Fruit fly (Drosophila melanogaster) whole organism, embryonic: ENCODE data around the gene CG13801.

ENCODE experiments used
- CG10147 ChIP-seq: fragments of 200-800 bp; sonication (Bioruptor generic); optimal IDR thresholded peaks from 2 replicates; lab custom pipeline; 2019; ENCODE audit warnings: missing biosample characterization, mild to moderate bottlenecking, missing genetic modification characterization, moderate library complexity
- CG10959 ChIP-seq: fragments of 200-800 bp; sonication (Bioruptor generic); IDR thresholded peaks from 2 replicates; pipeline ENCODE4 v1.3.6; 2022; ENCODE audit warnings: missing biosample characterization, missing genetic modification characterization
- CG10979 ChIP-seq: fragments of 200-800 bp; sonication (Bioruptor generic); optimal IDR thresholded peaks from 2 replicates; lab custom pipeline; 2018; ENCODE audit warnings: missing biosample characterization, mild to moderate bottlenecking, missing genetic modification characterization, moderate library complexity
- CG11085 ChIP-seq: fragments of 200-800 bp; sonication (Bioruptor generic); IDR thresholded peaks from 2 replicates; pipeline ENCODE4 v1.3.6; 2022; ENCODE audit warnings: missing biosample characterization, missing genetic modification characterization
- CG12391 ChIP-seq: fragments of 200-800 bp; sonication (Bioruptor generic); optimal IDR thresholded peaks from 3 replicates; lab custom pipeline; 2018; ENCODE audit warnings: missing biosample characterization, mild to moderate bottlenecking, missing genetic modification characterization, moderate library complexity
- CG14860 ChIP-seq: fragments of 200-800 bp; sonication (Bioruptor generic); IDR thresholded peaks from 3 replicates; pipeline ENCODE4 v1.3.6; 2022; ENCODE audit warnings: missing biosample characterization, missing genetic modification characterization; ENCODE audit not compliant: partially characterized antibody
- CG1603 ChIP-seq: fragments of 200-800 bp; sonication (Bioruptor generic); optimal IDR thresholded peaks from 2 replicates; lab custom pipeline; 2019; ENCODE audit warnings: missing biosample characterization, mild to moderate bottlenecking, missing genetic modification characterization, moderate library complexity
- CG16813 ChIP-seq: fragments of 200-800 bp; sonication (Bioruptor generic); IDR thresholded peaks from 3 replicates; pipeline ENCODE4 v1.3.6; 2022; ENCODE audit warnings: missing biosample characterization, missing genetic modification characterization; ENCODE audit not compliant: partially characterized antibody
- CG16863 ChIP-seq: fragments of 200-800 bp; sonication (Bioruptor generic); optimal IDR thresholded peaks from 3 replicates; lab custom pipeline; 2016; ENCODE audit warnings: missing biosample characterization, missing genetic modification characterization
- CG3407 ChIP-seq: fragments of 200-800 bp; sonication (Bioruptor generic); optimal IDR thresholded peaks from 2 replicates; lab custom pipeline; 2018; ENCODE audit warnings: missing biosample characterization, mild to moderate bottlenecking, missing genetic modification characterization
- CG4282 ChIP-seq: fragments of 200-800 bp; sonication (Bioruptor generic); optimal IDR thresholded peaks from 2 replicates; lab custom pipeline; 2016; ENCODE audit warnings: missing biosample characterization, missing genetic modification characterization
- CG6689 ChIP-seq: fragments of 200-800 bp; sonication (Bioruptor generic); IDR thresholded peaks from 2 replicates; pipeline ENCODE4 v1.3.6; 2022; ENCODE audit warnings: missing biosample characterization, missing genetic modification characterization
- CG6813 ChIP-seq: fragments of 200-800 bp; sonication (Bioruptor generic); optimal IDR thresholded peaks from 2 replicates; lab custom pipeline; 2017; ENCODE audit warnings: missing biosample characterization, missing genetic modification characterization, mild to moderate bottlenecking, moderate library complexity, missing genetic modification reagents
- CG7271 ChIP-seq: fragments of 200-800 bp; sonication (Bioruptor generic); optimal IDR thresholded peaks from 2 replicates; lab custom pipeline; 2018; ENCODE audit warnings: missing biosample characterization, mild to moderate bottlenecking, missing genetic modification characterization, moderate library complexity
- CG8388 ChIP-seq: fragments of 200-800 bp; sonication (Bioruptor generic); optimal IDR thresholded peaks from 2 replicates; lab custom pipeline; 2019; ENCODE audit warnings: missing biosample characterization, mild to moderate bottlenecking, missing genetic modification characterization, moderate library complexity
- CG9932 ChIP-seq: fragments of 200-800 bp; sonication (Bioruptor generic); IDR thresholded peaks from 2 replicates; pipeline ENCODE4 v1.3.6; 2022; ENCODE audit warnings: missing biosample characterization, missing genetic modification characterization
- D ChIP-seq, 2 experiments: fragments of 200-800 bp in 1 of 2; fragments of >200 bp in 1 of 2; sonication (Bioruptor generic) in 1 of 2; optimal IDR thresholded peaks; 2 replicates in 1 of 2; 3 replicates in 1 of 2; lab custom pipeline; 2017; ENCODE audit warnings: mild to moderate bottlenecking in 1 of 2, missing biosample characterization in 1 of 2, missing genetic modification characterization in 1 of 2, missing genetic modification reagents in 1 of 2
- Dip3 ChIP-seq: fragments of 200-800 bp; sonication (Bioruptor generic); optimal IDR thresholded peaks from 3 replicates; lab custom pipeline; 2016; ENCODE audit warnings: missing biosample characterization, missing genetic modification characterization
- Dll ChIP-seq: fragments of 200-800 bp; sonication (Bioruptor generic); IDR thresholded peaks from 4 replicates; pipeline ENCODE4 v1.3.6; 2022; ENCODE audit warnings: missing biosample characterization, missing genetic modification characterization; ENCODE audit not compliant: partially characterized antibody
- Fer3 ChIP-seq: fragments of 200-800 bp; sonication (Bioruptor generic); optimal IDR thresholded peaks from 2 replicates; lab custom pipeline; 2018; ENCODE audit warnings: missing biosample characterization, mild to moderate bottlenecking, missing genetic modification characterization, moderate library complexity
- Hmr ChIP-seq: fragments of 200-800 bp; sonication (Bioruptor generic); optimal IDR thresholded peaks from 3 replicates; lab custom pipeline; 2017; ENCODE audit warnings: mild to moderate bottlenecking, missing biosample characterization, missing genetic modification reagents, missing genetic modification characterization
- Hr51 ChIP-seq, 2 experiments: fragments of 200-800 bp; sonication (Bioruptor generic); optimal IDR thresholded peaks; 2 replicates in 1 of 2; 3 replicates in 1 of 2; lab custom pipeline; 2016 to 2018; ENCODE audit warnings: missing biosample characterization in 2 of 2, missing genetic modification characterization in 2 of 2, mild to moderate bottlenecking in 1 of 2, moderate library complexity in 1 of 2
- Hr78 ChIP-seq, 2 experiments: fragments of 200-800 bp in 1 of 2; fragments of >200 bp in 1 of 2; sonication (Bioruptor generic) in 1 of 2; optimal IDR thresholded peaks; 2 replicates each; lab custom pipeline; 2017 to 2019; ENCODE audit warnings: missing biosample characterization in 2 of 2, missing genetic modification characterization in 2 of 2, mild to moderate bottlenecking in 1 of 2, moderate library complexity in 1 of 2
- NFAT ChIP-seq: fragments of 200-800 bp; sonication (Bioruptor generic); IDR thresholded peaks from 2 replicates; pipeline ENCODE4 v1.3.6; 2022; ENCODE audit warnings: missing biosample characterization, missing genetic modification characterization
- Opbp ChIP-seq: fragments of 200-800 bp; sonication (Bioruptor generic); IDR thresholded peaks from 3 replicates; pipeline ENCODE4 v1.3.6; 2022; ENCODE audit warnings: missing biosample characterization, missing genetic modification characterization; ENCODE audit not compliant: partially characterized antibody
- Rx ChIP-seq: fragments of 200-800 bp; sonication (Bioruptor generic); IDR thresholded peaks from 2 replicates; pipeline ENCODE4 v1.3.6; 2022; ENCODE audit warnings: missing biosample characterization, missing genetic modification characterization
- Sry-β ChIP-seq: fragments of 200-800 bp; sonication (Bioruptor generic); optimal IDR thresholded peaks from 2 replicates; lab custom pipeline; 2018; ENCODE audit warnings: missing biosample characterization, mild to moderate bottlenecking, missing genetic modification characterization, moderate library complexity
- Sry-δ ChIP-seq: fragments of 200-800 bp; sonication (Bioruptor generic); optimal IDR thresholded peaks from 2 replicates; lab custom pipeline; 2016; ENCODE audit warnings: missing biosample characterization, missing genetic modification characterization
- ara ChIP-seq: fragments of 200-800 bp; sonication (Bioruptor generic); IDR thresholded peaks from 2 replicates; pipeline ENCODE4 v1.3.6; 2022; ENCODE audit warnings: missing biosample characterization, missing genetic modification characterization
- ato ChIP-seq: fragments of 200-800 bp; sonication (Bioruptor generic); IDR thresholded peaks from 2 replicates; pipeline ENCODE4 v1.3.6; 2022; ENCODE audit warnings: missing biosample characterization, missing genetic modification characterization; ENCODE audit not compliant: partially characterized antibody
- br ChIP-seq: fragments of >200 bp; optimal IDR thresholded peaks from 2 replicates; lab custom pipeline; 2017
- bsh ChIP-seq, 2 experiments: fragments of 200-800 bp; sonication (Bioruptor generic); optimal IDR thresholded peaks; 2 replicates each; lab custom pipeline; 2017 to 2018; ENCODE audit warnings: mild to moderate bottlenecking in 2 of 2, missing biosample characterization in 2 of 2, missing genetic modification characterization in 2 of 2, moderate library complexity in 1 of 2
- cad ChIP-seq: fragments of >200 bp; optimal IDR thresholded peaks from 2 replicates; lab custom pipeline; 2017; ENCODE audit warnings: missing biosample characterization, missing genetic modification characterization
- dmrt99B ChIP-seq: fragments of 200-800 bp; sonication (Bioruptor generic); optimal IDR thresholded peaks from 2 replicates; lab custom pipeline; 2018; ENCODE audit warnings: missing biosample characterization, mild to moderate bottlenecking, missing genetic modification characterization, moderate library complexity
- exex ChIP-seq: fragments of 200-800 bp; sonication (Bioruptor generic); optimal IDR thresholded peaks from 4 replicates; lab custom pipeline; 2018; ENCODE audit warnings: missing biosample characterization, mild to moderate bottlenecking, missing genetic modification characterization, moderate library complexity
- fd64A ChIP-seq: fragments of 200-800 bp; sonication (Bioruptor generic); optimal IDR thresholded peaks from 3 replicates; lab custom pipeline; 2018; ENCODE audit warnings: missing biosample characterization, mild to moderate bottlenecking, missing genetic modification characterization
- gfzf ChIP-seq: fragments of 200-800 bp; sonication (Bioruptor generic); optimal IDR thresholded peaks from 2 replicates; lab custom pipeline; 2016; ENCODE audit warnings: missing biosample characterization, mild to moderate bottlenecking, missing genetic modification characterization, moderate library complexity
- gt ChIP-seq: fragments of 200-800 bp; sonication (Bioruptor generic); IDR thresholded peaks from 2 replicates; pipeline ENCODE4 v1.3.6; 2022; ENCODE audit warnings: missing biosample characterization, missing genetic modification characterization
- hkb ChIP-seq, 2 experiments: fragments of 200-800 bp in 1 of 2; fragments of >200 bp in 1 of 2; sonication (Bioruptor generic) in 1 of 2; IDR thresholded peaks in 1 of 2; optimal IDR thresholded peaks in 1 of 2; 2 replicates each; pipeline versions ENCODE4 v1.3.6 to Lab custom; 2017 to 2022; ENCODE audit warnings: missing biosample characterization in 1 of 2, missing genetic modification characterization in 1 of 2
- lola ChIP-seq, 3 experiments: fragments of >200 bp in 2 of 3; fragments of 200-800 bp in 1 of 3; sonication (Bioruptor generic) in 1 of 3; optimal IDR thresholded peaks; 2 replicates each; lab custom pipeline; 2017 to 2019; ENCODE audit warnings: missing biosample characterization in 3 of 3, missing genetic modification characterization in 3 of 3, mild to moderate bottlenecking in 1 of 3, moderate library complexity in 1 of 3
- mam ChIP-seq: fragments of 200-800 bp; sonication (Bioruptor generic); optimal IDR thresholded peaks from 3 replicates; lab custom pipeline; 2016; ENCODE audit warnings: missing biosample characterization, missing genetic modification characterization
- mirr ChIP-seq: fragments of 200-800 bp; sonication (Bioruptor generic); optimal IDR thresholded peaks from 3 replicates; lab custom pipeline; 2018; ENCODE audit warnings: missing biosample characterization, mild to moderate bottlenecking, missing genetic modification characterization
- p53 ChIP-seq: fragments of 200-800 bp; sonication (Bioruptor generic); optimal IDR thresholded peaks from 2 replicates; lab custom pipeline; 2016; ENCODE audit warnings: missing biosample characterization, missing genetic modification characterization
- tio ChIP-seq: fragments of 200-800 bp; sonication (Bioruptor generic); optimal IDR thresholded peaks from 2 replicates; lab custom pipeline; 2017; ENCODE audit warnings: missing biosample characterization, missing genetic modification characterization, inconsistent platforms
- vvl ChIP-seq: fragments of 200-800 bp; sonication (Bioruptor generic); IDR thresholded peaks from 2 replicates; pipeline ENCODE4 v1.3.6; 2022; ENCODE audit warnings: missing biosample characterization, missing genetic modification characterization

CG13801 gene

DNA sequence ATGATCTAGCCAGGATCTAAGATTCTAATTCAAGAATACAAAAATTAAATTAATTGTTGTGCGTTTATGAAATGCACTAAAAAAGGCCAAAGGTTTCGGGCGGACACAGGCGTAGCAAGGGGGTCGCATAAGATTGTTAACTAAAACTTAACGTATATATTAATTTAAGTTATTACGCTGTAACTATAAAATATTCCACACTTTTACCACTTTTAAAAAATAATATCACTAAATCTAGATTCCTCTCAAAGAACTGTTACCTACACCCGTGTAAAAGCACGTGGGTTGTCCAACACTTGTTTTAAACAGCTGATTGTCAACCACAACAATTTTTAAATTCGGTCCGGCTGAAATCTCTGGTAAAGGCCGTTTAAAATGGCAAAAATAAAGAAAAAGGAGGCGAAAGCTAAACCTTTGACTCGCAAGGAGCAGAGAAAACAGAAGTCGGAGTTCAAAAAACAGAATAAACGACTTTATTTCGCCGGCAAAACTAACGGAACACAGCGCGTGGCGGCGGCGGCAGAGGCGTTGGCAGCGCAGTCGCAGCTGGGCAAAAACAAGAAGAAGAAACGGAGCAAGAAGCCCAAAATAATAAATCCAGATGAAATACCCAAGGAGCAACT lies 13.2 kb downstream of the CG13801 start, which contains the start of the genes mRpL23 and CG9004 (continued):
- TF ChIP-seq fd64A (peak; percentile 96), tio (GFP tag; lab: Kevin White, UChicago) (peak; percentile 99), Sry-δ (peak; percentile 78), mirr (GFP tag; lab: Kevin White, UChicago) (peak; percentile 99), CG14860 (GFP tag; lab: Robert Waterston, UW) (no peak), CG16863 (GFP tag; lab: Kevin White, UChicago) (peak; percentile 98), Hmr (GFP tag; lab: Kevin White, UChicago) (peak; percentile 99), br (lab: Kevin White, UChicago) (no peak), Dll (GFP tag; lab: Robert Waterston, UW) (0 out of 4 replicates have a peak, but pooled peaks have one; percentile 53), dmrt99B (tag; lab: Kevin White, UChicago) (peak; percentile 99), CG3407 (GFP tag; lab: Kevin White, UChicago) (peak; percentile 97), mam (peak; percentile 99), gt (GFP tag; lab: Robert Waterston, UW) (peak; percentile 99), CG10979 (peak; percentile 98), CG12391 (tag; lab: Kevin White, UChicago) (peak; percentile 99), CG8388 (GFP tag; lab: Kevin White, UChicago) (peak; percentile 98), cad (GFP tag; lab: Kevin White, UChicago) (no peak), NFAT (GFP tag; lab: Robert Waterston, UW) (peak; percentile 100), lola (GFP tag; optimal IDR thresholded peaks at IDR 0.05; lab: Kevin White, UChicago) (peak in 1 of 3 experiments; percentile 99), CG1603 (tag; lab: Kevin White, UChicago) (peak; percentile 98), CG10959 (GFP tag; lab: Robert Waterston, UW) (peak; percentile 99), Sry-β (GFP tag; lab: Kevin White, UChicago) (peak; percentile 71), exex (tag; lab: Kevin White, UChicago) (peak; percentile 92), Rx (GFP tag; lab: Robert Waterston, UW) (peak; percentile 100), CG6689 (GFP tag; lab: Robert Waterston, UW) (peak; percentile 99), gfzf (GFP tag; lab: Kevin White, UChicago) (peak; percentile 75), CG6813 (GFP tag; lab: Kevin White, UChicago) (peak; percentile 97), vvl (GFP tag; lab: Robert Waterston, UW) (peak; percentile 100), Dip3 (peak; percentile 99), Hr78 (GFP tag; optimal IDR thresholded peaks at IDR 0.05; lab: Kevin White, UChicago) (peak in 1 of 2 experiments; percentile 89), ara (GFP tag; lab: Robert Waterston, UW) (peak; percentile 100), p53 (peak; percentile 93), CG7271 (tag; lab: Kevin White, UChicago) (peak; percentile 98), ato (GFP tag; lab: Robert Waterston, UW) (no peak), Opbp (GFP tag; lab: Robert Waterston, UW) (no peak; the same call in 2 of the 3 replicates), D (optimal IDR thresholded peaks at IDR 0.05; lab: Kevin White, UChicago) (no peak), D (GFP tag; optimal IDR thresholded peaks at IDR 0.05; lab: Kevin White, UChicago) (peak; percentile 98), Hr51 (GFP tag; optimal IDR thresholded peaks at IDR 0.05; lab: Kevin White, UChicago) (peak; percentile 99), CG10147 (GFP tag; lab: Kevin White, UChicago) (peak; percentile 98), bsh (GFP tag; optimal IDR thresholded peaks at IDR 0.05; lab: Kevin White, UChicago) (peak; percentile 96 to 99), CG16813 (GFP tag; lab: Robert Waterston, UW) (0 out of 3 replicates have a peak, but pooled peaks have one; percentile 8), CG11085 (GFP tag; lab: Robert Waterston, UW) (peak; percentile 100), hkb (optimal IDR thresholded peaks at IDR 0.05; lab: Kevin White, UChicago) (peak; percentile 6), hkb (GFP tag; IDR thresholded peaks at IDR 0.05; lab: Robert Waterston, UW) (peak; percentile 99), Fer3 (tag; lab: Kevin White, UChicago) (peak; percentile 99), CG9932 (GFP tag; lab: Robert Waterston, UW) (peak; percentile 100), CG4282 (GFP tag; lab: Kevin White, UChicago) (peak; percentile 95)
